Worm (Caenorhabditis elegans) whole organism, mixed stage, embryonic: Measurements from ENCODE around the gene rike-1.

Experiments
- M03D4.4 ChIP-seq: sonication (generic microtip); optimal IDR thresholded peaks from 2 replicates; lab custom pipeline; 2017; ENCODE audit warnings: mild to moderate bottlenecking, missing genetic modification characterization, missing compliant biosample characterization
- blmp-1 ChIP-seq: fragments of 150-350 bp; optimal IDR thresholded peaks from 2 replicates; lab custom pipeline; 2014; ENCODE audit warnings: missing biosample characterization, missing genetic modification characterization
- ceh-39 ChIP-seq: fragments of 150-350 bp; optimal IDR thresholded peaks from 2 replicates; lab custom pipeline; 2014; ENCODE audit warnings: missing biosample characterization, missing genetic modification characterization
- ceh-43 ChIP-seq: fragments of 200-800 bp; sonication (Bioruptor generic); optimal IDR thresholded peaks from 2 replicates; lab custom pipeline; 2018; ENCODE audit warnings: mild to moderate bottlenecking, missing genetic modification characterization, moderate library complexity, missing compliant biosample characterization
- ceh-83 ChIP-seq: fragments of 200-800 bp; sonication (Bioruptor generic); optimal IDR thresholded peaks from 2 replicates; lab custom pipeline; 2018; ENCODE audit warnings: mild to moderate bottlenecking, missing genetic modification characterization, missing compliant biosample characterization
- ces-1 ChIP-seq: fragments of 150-350 bp; optimal IDR thresholded peaks from 2 replicates; lab custom pipeline; 2014; ENCODE audit warnings: missing biosample characterization, missing genetic modification reagents, missing genetic modification characterization
- cnd-1 ChIP-seq: fragments of 200-800 bp; sonication (Bioruptor generic); optimal IDR thresholded peaks from 2 replicates; lab custom pipeline; 2018; ENCODE audit warnings: mild to moderate bottlenecking, missing genetic modification characterization, missing compliant biosample characterization
- elt-1 ChIP-seq: sonication (generic microtip); optimal IDR thresholded peaks from 2 replicates; lab custom pipeline; 2017; ENCODE audit warnings: missing genetic modification characterization, mild to moderate bottlenecking, missing compliant biosample characterization, antibody characterized with exemption, moderate library complexity, borderline replicate concordance; ENCODE audit not compliant: insufficient read depth
- elt-3 ChIP-seq: fragments of 150-350 bp; optimal IDR thresholded peaks from 2 replicates; lab custom pipeline; 2014; ENCODE audit warnings: missing biosample characterization, missing genetic modification characterization
- flh-1 ChIP-seq: fragments of 200-800 bp; sonication (Bioruptor generic); optimal IDR thresholded peaks from 2 replicates; lab custom pipeline; 2018; ENCODE audit warnings: mild to moderate bottlenecking, missing genetic modification characterization, moderate library complexity, missing compliant biosample characterization
- ham-2 ChIP-seq: fragments of 200-800 bp; sonication (Bioruptor generic); optimal IDR thresholded peaks from 2 replicates; lab custom pipeline; 2018; ENCODE audit warnings: mild to moderate bottlenecking, missing genetic modification characterization, missing compliant biosample characterization
- hlh-1 ChIP-seq: fragments of 150-350 bp; optimal IDR thresholded peaks from 2 replicates; lab custom pipeline; 2014; ENCODE audit warnings: missing biosample characterization, missing genetic modification reagents, missing genetic modification characterization
- lin-13 ChIP-seq: fragments of 150-350 bp; optimal IDR thresholded peaks from 2 replicates; lab custom pipeline; 2014; ENCODE audit warnings: missing biosample characterization, missing genetic modification characterization
- lin-32 ChIP-seq: fragments of 200-800 bp; sonication (Bioruptor generic); optimal IDR thresholded peaks from 2 replicates; lab custom pipeline; 2018; ENCODE audit warnings: mild to moderate bottlenecking, missing genetic modification characterization, missing compliant biosample characterization
- mab-5 ChIP-seq: fragments of 150-350 bp; optimal IDR thresholded peaks from 2 replicates; lab custom pipeline; 2014; ENCODE audit warnings: missing biosample characterization, missing genetic modification characterization
- mls-2 ChIP-seq: sonication (generic microtip); optimal IDR thresholded peaks from 2 replicates; lab custom pipeline; 2016; ENCODE audit warnings: mild to moderate bottlenecking, missing genetic modification characterization, moderate library complexity, missing compliant biosample characterization
- nhr-12 ChIP-seq: fragments of 150-350 bp; optimal IDR thresholded peaks from 2 replicates; lab custom pipeline; 2014; ENCODE audit warnings: missing biosample characterization, missing genetic modification characterization
- nhr-2 ChIP-seq: fragments of 150-350 bp; optimal IDR thresholded peaks from 2 replicates; lab custom pipeline; 2014; ENCODE audit warnings: missing biosample characterization, missing genetic modification characterization
- nhr-237 ChIP-seq: fragments of 150-350 bp; optimal IDR thresholded peaks from 2 replicates; lab custom pipeline; 2014; ENCODE audit warnings: missing biosample characterization, missing genetic modification characterization
- nhr-28 ChIP-seq: fragments of 150-350 bp; optimal IDR thresholded peaks from 2 replicates; lab custom pipeline; 2014; ENCODE audit warnings: missing biosample characterization, missing genetic modification characterization
- nhr-76 ChIP-seq: sonication (generic microtip); optimal IDR thresholded peaks from 2 replicates; lab custom pipeline; 2017; ENCODE audit warnings: missing biosample characterization, missing genetic modification characterization
- pha-4 ChIP-seq: fragments of 150-350 bp; optimal IDR thresholded peaks from 2 replicates; lab custom pipeline; 2018; ENCODE audit warnings: missing biosample characterization, missing genetic modification reagents, missing genetic modification characterization
- snpc-4 ChIP-seq: fragments of 150-350 bp; optimal IDR thresholded peaks from 2 replicates; lab custom pipeline; 2014; ENCODE audit warnings: missing biosample characterization, missing genetic modification characterization
- sptf-1 ChIP-seq: sonication (generic microtip); optimal IDR thresholded peaks from 2 replicates; lab custom pipeline; 2017; ENCODE audit warnings: mild to moderate bottlenecking, missing genetic modification characterization, moderate library complexity, missing compliant biosample characterization
- tbx-8 ChIP-seq: fragments of 200-800 bp; sonication (Bioruptor generic); optimal IDR thresholded peaks from 2 replicates; lab custom pipeline; 2018; ENCODE audit warnings: mild to moderate bottlenecking, missing genetic modification characterization, moderate library complexity, missing compliant biosample characterization
- unc-120 ChIP-seq: sonication (generic microtip); optimal IDR thresholded peaks from 2 replicates; lab custom pipeline; 2017; ENCODE audit warnings: missing genetic modification characterization, missing compliant biosample characterization; ENCODE audit not compliant: poor library complexity, severe bottlenecking
- unc-39 ChIP-seq: fragments of 150-350 bp; optimal IDR thresholded peaks from 2 replicates; lab custom pipeline; 2014; ENCODE audit warnings: missing biosample characterization, missing genetic modification characterization
- unc-62 ChIP-seq: fragments of 150-350 bp; optimal IDR thresholded peaks from 2 replicates; lab custom pipeline; 2014; ENCODE audit warnings: missing biosample characterization, missing genetic modification reagents, missing genetic modification characterization
- zip-8 ChIP-seq: fragments of 150-350 bp; optimal IDR thresholded peaks from 2 replicates; lab custom pipeline; 2014; ENCODE audit warnings: missing biosample characterization, missing genetic modification characterization
- ztf-11 ChIP-seq: fragments of 150-350 bp; optimal IDR thresholded peaks from 2 replicates; lab custom pipeline; 2014; ENCODE audit warnings: missing biosample characterization, missing genetic modification characterization

rike-1 gene

ce11 chrV:14576745-14577373 lies 31.2 kb upstream of the rike-1 start:
- TF ChIP-seq unc-62 (GFP tag; lab: Kevin White, UChicago) (peak; percentile 79), unc-120 (peak; percentile 10), ztf-11 (tag; lab: Kevin White, UChicago) (no peak), hlh-1 (tag; lab: Kevin White, UChicago) (peak; percentile 76)
- TF ChIP-seq, all 35 proteins: peak for 3

- TF ChIP-seq flh-1 (GFP tag; lab: Kevin White, UChicago) = no peak
- TF ChIP-seq elt-3 (tag; lab: Kevin White, UChicago) = no peak
- no peak for TF ChIP-seq nhr-76 (tag; lab: Kevin White, UChicago)
- TF ChIP-seq mab-5 (tag; lab: Kevin White, UChicago) = no peak
- TF ChIP-seq ces-1 (GFP tag; lab: Kevin White, UChicago) = no peak
- TF ChIP-seq unc-62 (GFP tag; lab: Kevin White, UChicago) = no peak
These were observed 16.9 kb upstream of the rike-1 start, which contains the start of gene C53A5.11 for ce11 chrV:14562589-14562988. Gene C53A5.11, plus strand, starts transcription at chrV:14562889.

- TF ChIP-seq ceh-83 (GFP tag; lab: Kevin White, UChicago) (no peak), elt-1 (tag; lab: Kevin White, UChicago) (no peak), elt-3 (tag; lab: Kevin White, UChicago) (no peak), blmp-1 (no peak), ceh-39 (no peak), snpc-4 (tag; lab: Kevin White, UChicago) (no peak), sptf-1 (tag; lab: Kevin White, UChicago) (no peak), unc-39 (no peak), hlh-1 (tag; lab: Kevin White, UChicago) (no peak), ceh-43 (no peak), nhr-12 (tag; lab: Kevin White, UChicago) (no peak), mab-5 (tag; lab: Kevin White, UChicago) (no peak), nhr-2 (no peak), nhr-237 (no peak), zip-8 (no peak), unc-120 (no peak)
- TF ChIP-seq, all 35 proteins: peak for 0
These were observed 13.6 kb upstream of the rike-1 start, which contains the start of gene srt-32 for ce11 chrV:14559312-14559711. Gene srt-32, plus strand, starts transcription at chrV:14559612.

ce11 chrV:14558757-14559156 lies 13.1 kb upstream of the rike-1 start, which contains the start of gene C53A5.9:
Gene C53A5.9, minus strand, starts transcription at chrV:14558857.
- TF ChIP-seq mls-2 (tag; lab: Kevin White, UChicago) (no peak), ceh-83 (GFP tag; lab: Kevin White, UChicago) (no peak), M03D4.4 (no peak), lin-32 (no peak), unc-120 (no peak)

- TF ChIP-seq snpc-4 (tag; lab: Kevin White, UChicago) = no peak
- no peak for TF ChIP-seq M03D4.4
- no peak for TF ChIP-seq zip-8
- no peak for TF ChIP-seq unc-120
- no peak for TF ChIP-seq ztf-11 (tag; lab: Kevin White, UChicago)
- TF ChIP-seq elt-3 (tag; lab: Kevin White, UChicago) = no peak
- TF ChIP-seq, all 35 proteins: peak for 0
These were observed 10.5 kb upstream of the rike-1 start, which contains the start of gene srg-47 for ce11 chrV:14556187-14556586. Gene srg-47, minus strand, starts transcription at chrV:14556287.

- TF ChIP-seq unc-120 (peak; percentile 9), mls-2 (tag; lab: Kevin White, UChicago) (no peak)
These were observed 2.8 kb upstream of the rike-1 start for ce11 chrV:14548510-14548909.

ce11 chrV:14546569-14546968 lies 903 bp upstream of the rike-1 start, which contains the start of gene C53A5.13:
Gene C53A5.13, plus strand, starts transcription at chrV:14546869.
- TF ChIP-seq ham-2 (no peak), lin-32 (no peak), M03D4.4 (no peak), nhr-12 (tag; lab: Kevin White, UChicago) (no peak), mls-2 (tag; lab: Kevin White, UChicago) (no peak), nhr-76 (tag; lab: Kevin White, UChicago) (no peak), unc-62 (GFP tag; lab: Kevin White, UChicago) (no peak), ces-1 (GFP tag; lab: Kevin White, UChicago) (no peak), tbx-8 (GFP tag; lab: Kevin White, UChicago) (no peak), nhr-28 (tag; lab: Kevin White, UChicago) (no peak), zip-8 (no peak), elt-1 (tag; lab: Kevin White, UChicago) (no peak), pha-4 (tag; lab: Kevin White, UChicago) (no peak), ceh-39 (no peak), cnd-1 (tag; lab: Kevin White, UChicago) (no peak), lin-13 (no peak)
